Fruit fly (Drosophila melanogaster) whole organism, pupa: ENCODE measurements around the gene bcn92.

Experiments
- CG10348 ChIP-seq: fragments of 200-800 bp; sonication (Bioruptor generic); IDR thresholded peaks from 2 replicates; pipeline ENCODE4 v1.3.6; 2022; ENCODE audit warnings: missing biosample characterization, missing genetic modification characterization
- CG14655 ChIP-seq: fragments of 200-800 bp; sonication (Bioruptor generic); optimal IDR thresholded peaks from 3 replicates; lab custom pipeline; 2017; ENCODE audit warnings: mild to moderate bottlenecking, missing biosample characterization, missing genetic modification reagents, missing genetic modification characterization
- CG17806 ChIP-seq: fragments of 200-800 bp; sonication (Bioruptor generic); optimal IDR thresholded peaks from 2 replicates; lab custom pipeline; 2018; ENCODE audit warnings: missing biosample characterization, mild to moderate bottlenecking, missing genetic modification characterization, moderate library complexity
- CG34367 ChIP-seq: fragments of 200-800 bp; sonication (Bioruptor generic); optimal IDR thresholded peaks from 2 replicates; lab custom pipeline; 2018; ENCODE audit warnings: missing biosample characterization, mild to moderate bottlenecking, missing genetic modification characterization
- CG8301 ChIP-seq: fragments of 200-800 bp; sonication (Bioruptor generic); optimal IDR thresholded peaks from 2 replicates; lab custom pipeline; 2018; ENCODE audit warnings: missing biosample characterization, mild to moderate bottlenecking, missing genetic modification characterization
- D1 ChIP-seq: fragments of 200-800 bp; sonication (Bioruptor generic); optimal IDR thresholded peaks from 2 replicates; lab custom pipeline; 2018; ENCODE audit warnings: missing biosample characterization, mild to moderate bottlenecking, missing genetic modification characterization, moderate library complexity
- EcR ChIP-seq: fragments of 200-800 bp; sonication (Bioruptor generic); optimal IDR thresholded peaks from 3 replicates; lab custom pipeline; 2019; ENCODE audit warnings: missing biosample characterization, missing genetic modification characterization, mild to moderate bottlenecking, moderate library complexity, missing genetic modification reagents
- Pif1A ChIP-seq: fragments of 200-800 bp; sonication (Bioruptor generic); optimal IDR thresholded peaks from 3 replicates; lab custom pipeline; 2016; ENCODE audit warnings: missing biosample characterization, missing genetic modification characterization
- Pif1B ChIP-seq: fragments of 200-800 bp; sonication (Bioruptor generic); optimal IDR thresholded peaks from 3 replicates; lab custom pipeline; 2016; ENCODE audit warnings: missing biosample characterization, missing genetic modification characterization
- Snoo ChIP-seq: fragments of 200-800 bp; sonication (Bioruptor generic); optimal IDR thresholded peaks from 3 replicates; lab custom pipeline; 2017; ENCODE audit warnings: missing biosample characterization, mild to moderate bottlenecking, missing genetic modification characterization, inconsistent platforms
- fd96Ca ChIP-seq: fragments of 200-800 bp; sonication (Bioruptor generic); IDR thresholded peaks from 3 replicates; pipeline ENCODE4 v1.3.6; 2022; ENCODE audit warnings: missing biosample characterization, missing genetic modification characterization
- gl ChIP-seq: fragments of 200-800 bp; sonication (Bioruptor generic); optimal IDR thresholded peaks from 2 replicates; lab custom pipeline; 2018; ENCODE audit warnings: missing biosample characterization, mild to moderate bottlenecking, missing genetic modification characterization
- rn ChIP-seq: fragments of 200-800 bp; sonication (Bioruptor generic); IDR thresholded peaks from 2 replicates; pipeline ENCODE4 v1.3.6; 2022; ENCODE audit warnings: missing biosample characterization, missing genetic modification characterization

- TF ChIP-seq CG10348 (GFP tag; lab: Robert Waterston, UW) (no peak), gl (tag; lab: Kevin White, UChicago) (no peak), Pif1A (GFP tag; lab: Kevin White, UChicago) (no peak), EcR (GFP tag; lab: Kevin White, UChicago) (no peak), fd96Ca (GFP tag; lab: Robert Waterston, UW) (no peak), CG8301 (tag; lab: Kevin White, UChicago) (no peak), CG17806 (tag; lab: Kevin White, UChicago) (no peak), Snoo (tag; lab: Kevin White, UChicago) (no peak), D1 (tag; lab: Kevin White, UChicago) (no peak), Pif1B (GFP tag; lab: Kevin White, UChicago) (no peak), CG34367 (tag; lab: Kevin White, UChicago) (no peak), rn (no peak), CG14655 (GFP tag; lab: Kevin White, UChicago) (no peak)
Measured at dm6 chrX:2140487-2140886, 9.0 kb downstream of the bcn92 start.
